Fruit fly (Drosophila melanogaster): Measurements from ENCODE around the gene Vti1a.

Vti1a gene

dm6 chr3L:733845-734697 lies 41.4 kb upstream of the Vti1a start (continued):
- TF ChIP-seq Sox15 (GFP tag; optimal IDR thresholded peaks at IDR 0.05) = peak; percentile 56
- TF ChIP-seq Sox102F (GFP tag; optimal IDR thresholded peaks at IDR 0.05) = no peak
- TF ChIP-seq dac (GFP tag; optimal IDR thresholded peaks at IDR 0.05) = peak; percentile 67
- TF ChIP-seq CG6854 (GFP tag; optimal IDR thresholded peaks at IDR 0.05) = no peak
- peak; percentile 38; the same call in 2 of the 3 replicates for TF ChIP-seq CG6163 (GFP tag; IDR thresholded peaks at IDR 0.05)
- peak; percentile 35 for TF ChIP-seq CG9139 (GFP tag; optimal IDR thresholded peaks at IDR 0.05)
- peak; percentile 74 for TF ChIP-seq Ets96B (tag; optimal IDR thresholded peaks at IDR 0.05)
- no peak for TF ChIP-seq Ets21C (GFP tag; optimal IDR thresholded peaks at IDR 0.05)
- no peak for TF ChIP-seq Hr39 (GFP tag; optimal IDR thresholded peaks at IDR 0.05)
- TF ChIP-seq CG8319 (GFP tag; optimal IDR thresholded peaks at IDR 0.05) = peak; percentile 40
- TF ChIP-seq dsx (GFP tag; optimal IDR thresholded peaks at IDR 0.05; ENCODE audit: poor library complexity, severe bottlenecking) = peak; percentile 51
- TF ChIP-seq achi (GFP tag; optimal IDR thresholded peaks at IDR 0.05) = peak; percentile 73
- TF ChIP-seq fd59A (GFP tag; optimal IDR thresholded peaks at IDR 0.05) = peak; percentile 88
- TF ChIP-seq Eip93F (GFP tag; optimal IDR thresholded peaks at IDR 0.05) = no peak
- no peak for TF ChIP-seq CG11902 (GFP tag; optimal IDR thresholded peaks at IDR 0.05)
- peak; percentile 72 for TF ChIP-seq pdm3 (GFP tag; optimal IDR thresholded peaks at IDR 0.05)
- TF ChIP-seq topi (GFP tag; optimal IDR thresholded peaks at IDR 0.05) = no peak
- peak; percentile 76 for TF ChIP-seq OdsH (GFP tag; optimal IDR thresholded peaks at IDR 0.05)
- peak; percentile 86 for TF ChIP-seq Eip78C (GFP tag)
- TF ChIP-seq CG3919 (GFP tag; optimal IDR thresholded peaks at IDR 0.05) = peak; percentile 72
- no peak for TF ChIP-seq cyc (GFP tag; optimal IDR thresholded peaks at IDR 0.05)
- peak; percentile 3 for TF ChIP-seq esn (GFP tag; optimal IDR thresholded peaks at IDR 0.05)
- peak; percentile 88 for TF ChIP-seq CG32006 (GFP tag; optimal IDR thresholded peaks at IDR 0.05)
- TF ChIP-seq Sox14 (GFP tag; optimal IDR thresholded peaks at IDR 0.05) = peak; percentile 18
- TF ChIP-seq CG31627 (GFP tag; optimal IDR thresholded peaks at IDR 0.05) = no peak
- peak; percentile 36 to 72 for TF ChIP-seq ss (GFP tag; optimal IDR thresholded peaks at IDR 0.05)

DNA sequence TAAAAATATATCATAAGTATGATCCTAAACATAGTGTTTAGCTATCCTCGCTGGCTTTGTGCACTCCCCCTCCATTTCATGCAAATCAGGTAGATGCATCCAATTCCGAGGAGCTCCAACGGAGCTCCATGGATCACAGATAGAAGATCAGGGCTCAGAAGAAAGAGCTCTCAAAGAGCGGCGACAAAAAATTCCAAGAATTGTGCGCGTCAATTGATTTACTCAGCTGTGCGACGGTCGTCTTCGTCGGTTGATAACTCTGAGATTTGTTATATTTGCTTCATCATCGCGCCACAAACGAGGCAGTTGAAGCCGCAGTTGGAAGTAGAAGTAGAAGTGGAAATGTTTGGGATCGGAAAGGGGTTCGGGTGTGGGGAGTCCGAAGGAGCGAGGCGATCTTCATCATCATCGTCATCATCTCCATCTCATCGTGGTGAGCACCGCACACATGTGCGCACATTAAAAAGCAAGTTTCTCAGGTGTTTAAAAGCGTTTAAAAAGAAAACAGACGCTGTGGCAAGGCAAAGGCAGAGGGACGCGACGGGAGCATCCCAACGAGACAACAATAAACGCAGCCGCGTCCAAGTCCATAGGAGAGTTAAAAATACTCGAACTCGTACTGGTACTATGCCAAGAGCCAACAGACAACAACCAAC lies 40.6 kb upstream of the Vti1a start:
- peak; percentile 1 for TF ChIP-seq svp (GFP tag)
- TF ChIP-seq Eip93F (GFP tag; optimal IDR thresholded peaks at IDR 0.05) = no peak

DNA sequence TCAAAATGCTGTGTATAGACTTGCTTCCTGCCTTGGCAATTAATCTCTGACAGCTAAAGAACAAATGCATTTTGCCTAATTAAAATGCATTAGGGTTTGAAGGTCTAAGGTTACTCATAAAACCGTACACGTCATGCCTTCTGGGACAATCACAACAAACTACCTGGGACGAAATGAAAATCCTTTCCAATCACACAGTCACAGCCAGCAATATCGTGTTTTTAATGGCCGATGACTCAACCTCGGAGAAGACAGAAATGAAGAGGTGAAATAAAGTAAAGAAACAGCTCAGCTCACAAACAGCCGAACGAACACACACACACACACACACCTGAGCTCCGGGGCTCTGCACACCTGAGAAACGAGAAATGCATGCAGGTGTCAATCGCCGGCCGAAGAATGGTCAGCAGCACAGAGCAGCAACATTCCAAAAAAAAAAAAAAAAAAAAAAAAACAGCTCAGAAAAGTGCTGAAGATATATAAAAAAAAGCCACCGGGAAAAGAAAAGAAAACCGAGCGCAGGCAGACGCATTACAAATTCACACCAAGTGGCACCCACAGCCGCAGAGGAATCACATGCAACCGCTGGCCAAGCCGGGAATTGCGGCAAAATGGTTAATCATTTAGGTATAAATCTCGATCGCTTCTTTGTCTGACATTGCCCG lies 39.7 kb upstream of the Vti1a start:
- TF ChIP-seq CG10631 (GFP tag; optimal IDR thresholded peaks at IDR 0.05) (no peak), Eip78C (GFP tag) (peak; percentile 16), ss (GFP tag; optimal IDR thresholded peaks at IDR 0.05) (peak in 1 of 2 experiments; percentile 53), Met (GFP tag; optimal IDR thresholded peaks at IDR 0.05) (no peak), CG1621 (tag; optimal IDR thresholded peaks at IDR 0.05) (peak; percentile 5), CG11762 (GFP tag; optimal IDR thresholded peaks at IDR 0.05; ENCODE audit: insufficient read depth) (no peak), eg (GFP tag; IDR thresholded peaks at IDR 0.05) (0 out of 3 replicates have a peak, but pooled peaks have one; percentile 31), CG6163 (GFP tag; IDR thresholded peaks at IDR 0.05) (0 out of 3 replicates have a peak, but pooled peaks have one; percentile 27), dsx (GFP tag; optimal IDR thresholded peaks at IDR 0.05; ENCODE audit: poor library complexity, severe bottlenecking) (peak; percentile 14)

- TF ChIP-seq CG6854 (GFP tag; optimal IDR thresholded peaks at IDR 0.05) = no peak
- TF ChIP-seq Met (GFP tag; optimal IDR thresholded peaks at IDR 0.05) = no peak
- TF ChIP-seq CG16779 (tag; optimal IDR thresholded peaks at IDR 0.05) = no peak
- no peak for TF ChIP-seq Sox14 (GFP tag; optimal IDR thresholded peaks at IDR 0.05)
- no peak for TF ChIP-seq dsx (GFP tag; optimal IDR thresholded peaks at IDR 0.05; ENCODE audit: poor library complexity, severe bottlenecking)
- no peak for TF ChIP-seq Hr4 (GFP tag; optimal IDR thresholded peaks at IDR 0.05)
- TF ChIP-seq topi (GFP tag; optimal IDR thresholded peaks at IDR 0.05) = no peak
- no peak for TF ChIP-seq fkh (GFP tag; optimal IDR thresholded peaks at IDR 0.05)
- TF ChIP-seq CG10631 (GFP tag; optimal IDR thresholded peaks at IDR 0.05) = peak; percentile 11
- no peak for TF ChIP-seq OdsH (GFP tag; optimal IDR thresholded peaks at IDR 0.05)
- TF ChIP-seq CG31627 (GFP tag; optimal IDR thresholded peaks at IDR 0.05) = no peak
- no peak for TF ChIP-seq eg (GFP tag; IDR thresholded peaks at IDR 0.05)
- no peak for TF ChIP-seq Gug (GFP tag; IDR thresholded peaks at IDR 0.05)
- TF ChIP-seq CG6276 (GFP tag; optimal IDR thresholded peaks at IDR 0.05) = no peak
- TF ChIP-seq esn (GFP tag; optimal IDR thresholded peaks at IDR 0.05) = peak; percentile 11
- TF ChIP-seq CG11294 (GFP tag; IDR thresholded peaks at IDR 0.05) = no peak
- TF ChIP-seq svp (GFP tag) = peak; percentile 6
- no peak for TF ChIP-seq CG8319 (GFP tag; optimal IDR thresholded peaks at IDR 0.05)
- peak; percentile 17 for TF ChIP-seq CG10669 (GFP tag; optimal IDR thresholded peaks at IDR 0.05)
- no peak for TF ChIP-seq net (GFP tag; optimal IDR thresholded peaks at IDR 0.05)
- no peak for TF ChIP-seq dac (GFP tag; optimal IDR thresholded peaks at IDR 0.05)
- TF ChIP-seq CG32006 (GFP tag; optimal IDR thresholded peaks at IDR 0.05) = no peak
- no peak for TF ChIP-seq CG9139 (GFP tag; optimal IDR thresholded peaks at IDR 0.05)
Observed at dm6 chr3L:731469-731868, 38.8 kb upstream of the Vti1a start.

All from whole organism, prepupa.